Worm (Caenorhabditis elegans) whole organism, young adult: ENCODE measurements around the gene ZK792.7.

ENCODE experiments used
- F49E8.2 ChIP-seq: sonication (generic microtip); optimal IDR thresholded peaks from 3 replicates; lab custom pipeline; 2017; ENCODE audit warnings: missing genetic modification characterization, mild to moderate bottlenecking, missing compliant biosample characterization, antibody characterized with exemption, moderate library complexity; ENCODE audit not compliant: insufficient read depth
- efl-1 ChIP-seq: fragments of 150-350 bp; optimal IDR thresholded peaks from 2 replicates; lab custom pipeline; 2014; ENCODE audit warnings: missing biosample characterization, missing genetic modification reagents, missing genetic modification characterization

ce11 chrIV:11738092-11738617 lies 43.9 kb downstream of the ZK792.7 start, which contains the start of gene K01A6.7:
- TF ChIP-seq efl-1 (no peak), F49E8.2 (tag; lab: Kevin White, UChicago) (no peak)
